Worm (Caenorhabditis elegans): ENCODE measurements around the gene ubq-1.

DNA sequence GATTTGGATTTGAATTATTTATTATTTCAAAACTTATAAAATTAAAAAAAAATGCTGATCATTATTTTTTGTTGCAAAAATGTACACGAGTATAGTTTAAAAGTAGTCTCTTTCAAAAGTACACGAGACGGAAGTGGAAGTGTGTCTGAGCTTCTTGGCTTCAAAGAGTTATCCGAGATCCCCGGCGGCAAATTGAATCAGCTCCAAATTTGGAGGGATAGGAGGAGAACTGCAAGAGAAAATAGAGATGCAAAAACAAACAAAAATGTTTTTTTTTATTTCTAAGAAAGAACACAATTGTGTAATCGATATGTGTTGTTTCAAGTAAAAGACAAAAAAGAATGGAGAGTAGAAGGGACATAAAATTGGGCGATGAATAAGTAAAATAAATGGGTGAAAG, 37.5 kb upstream of the ubq-1 start:
- no peak for TF ChIP-seq mab-5 (tag; optimal IDR thresholded peaks at IDR 0.05)
- TF ChIP-seq lsy-2 (tag; optimal IDR thresholded peaks at IDR 0.05), result no peak
- TF ChIP-seq zag-1 (tag; optimal IDR thresholded peaks at IDR 0.05), result no peak
- no peak for TF ChIP-seq skn-1 (tag; optimal IDR thresholded peaks at IDR 0.05)
